Worm (Caenorhabditis elegans) whole organism, L2 larva: ENCODE measurements around the gene C28C12.11.

Source experiments
- C34F6.9 ChIP-seq: fragments of 150-350 bp; optimal IDR thresholded peaks from 2 replicates; lab custom pipeline; 2014; ENCODE audit warnings: missing biosample characterization, missing genetic modification characterization
- F13H6.1 ChIP-seq: sonication (generic microtip); optimal IDR thresholded peaks from 2 replicates; lab custom pipeline; 2016; ENCODE audit warnings: missing genetic modification characterization, missing compliant biosample characterization
- ZK546.5 ChIP-seq: sonication (generic microtip); optimal IDR thresholded peaks from 2 replicates; lab custom pipeline; 2017; ENCODE audit warnings: missing biosample characterization, missing genetic modification characterization
- alr-1 ChIP-seq: fragments of 150-350 bp; optimal IDR thresholded peaks from 2 replicates; lab custom pipeline; 2014; ENCODE audit warnings: missing biosample characterization, missing genetic modification characterization
- ama-1 ChIP-seq: fragments of 150-350 bp; optimal IDR thresholded peaks from 2 replicates; lab custom pipeline; 2018; ENCODE audit warnings: inconsistent platforms
- ceh-16 ChIP-seq: fragments of 150-350 bp; optimal IDR thresholded peaks from 2 replicates; lab custom pipeline; 2014; ENCODE audit warnings: missing biosample characterization, missing genetic modification characterization
- ceh-82 ChIP-seq: fragments of 150-350 bp; optimal IDR thresholded peaks from 2 replicates; lab custom pipeline; 2014; ENCODE audit warnings: missing biosample characterization, missing genetic modification characterization
- egl-27 ChIP-seq: sonication (generic microtip); optimal IDR thresholded peaks from 3 replicates; lab custom pipeline; 2017; ENCODE audit warnings: missing biosample characterization, missing genetic modification reagents, missing genetic modification characterization
- lin-11 ChIP-seq: fragments of 150-350 bp; sonication (generic microtip); optimal IDR thresholded peaks from 2 replicates; lab custom pipeline; 2014; ENCODE audit warnings: missing biosample characterization, missing genetic modification characterization, inconsistent platforms, mixed read lengths
- lsy-2 ChIP-seq, 2 experiments: fragments of 150-350 bp in 1 of 2; sonication (generic microtip) in 1 of 2; optimal IDR thresholded peaks; 2 replicates each; lab custom pipeline; 2014 to 2017; ENCODE audit warnings: missing biosample characterization in 2 of 2, missing genetic modification characterization in 2 of 2
- mdl-1 ChIP-seq, 2 experiments: fragments of 150-350 bp in 1 of 2; sonication (generic microtip) in 1 of 2; optimal IDR thresholded peaks; 2 replicates each; lab custom pipeline; 2017; ENCODE audit warnings: missing biosample characterization in 2 of 2, missing genetic modification characterization in 2 of 2
- nhr-10 ChIP-seq: sonication (generic microtip); optimal IDR thresholded peaks from 2 replicates; lab custom pipeline; 2017; ENCODE audit warnings: missing biosample characterization, missing genetic modification characterization
- nhr-129 ChIP-seq: fragments of 150-350 bp; optimal IDR thresholded peaks from 2 replicates; lab custom pipeline; 2014; ENCODE audit warnings: missing biosample characterization, missing genetic modification characterization
- nhr-23 ChIP-seq: fragments of 150-350 bp; optimal IDR thresholded peaks from 2 replicates; lab custom pipeline; 2014; ENCODE audit warnings: missing biosample characterization, missing genetic modification reagents, missing genetic modification characterization
- nhr-237 ChIP-seq: fragments of 150-350 bp; optimal IDR thresholded peaks from 2 replicates; lab custom pipeline; 2014; ENCODE audit warnings: missing biosample characterization, missing genetic modification characterization
- nhr-25 ChIP-seq: fragments of 150-350 bp; sonication (generic microtip); optimal IDR thresholded peaks from 3 replicates; lab custom pipeline; 2014; ENCODE audit warnings: missing biosample characterization, missing genetic modification characterization
- nhr-77 ChIP-seq: fragments of 150-350 bp; optimal IDR thresholded peaks from 2 replicates; lab custom pipeline; 2014; ENCODE audit warnings: missing biosample characterization, missing genetic modification characterization
- sem-4 ChIP-seq: fragments of 150-350 bp; optimal IDR thresholded peaks from 2 replicates; lab custom pipeline; 2014; ENCODE audit warnings: missing biosample characterization, missing genetic modification reagents, missing genetic modification characterization
- sma-3 ChIP-seq: sonication (generic microtip); optimal IDR thresholded peaks from 2 replicates; lab custom pipeline; 2016; ENCODE audit warnings: missing genetic modification reagents, missing genetic modification characterization, missing compliant biosample characterization
- sma-9 ChIP-seq, 2 experiments: fragments of 150-350 bp in 1 of 2; sonication (generic microtip) in 1 of 2; optimal IDR thresholded peaks; 2 replicates each; lab custom pipeline; 2014 to 2016; ENCODE audit warnings: missing genetic modification characterization in 2 of 2, mild to moderate bottlenecking in 1 of 2, missing biosample characterization in 1 of 2, missing compliant biosample characterization in 1 of 2, missing genetic modification reagents in 1 of 2, moderate library complexity in 1 of 2
- snpc-4 ChIP-seq: fragments of 150-350 bp; optimal IDR thresholded peaks from 2 replicates; lab custom pipeline; 2014; ENCODE audit warnings: missing biosample characterization, missing genetic modification characterization
- unc-55 ChIP-seq: fragments of 150-350 bp; sonication (generic microtip); optimal IDR thresholded peaks from 3 replicates; lab custom pipeline; 2014; ENCODE audit warnings: missing biosample characterization, missing genetic modification reagents, missing genetic modification characterization
- zag-1 ChIP-seq: fragments of 150-350 bp; optimal IDR thresholded peaks from 2 replicates; lab custom pipeline; 2014; ENCODE audit warnings: missing biosample characterization, missing genetic modification characterization
- ztf-1 ChIP-seq: fragments of 200-800 bp; sonication (Bioruptor generic); conservative IDR thresholded peaks from 2 replicates; pipeline ENCODE4 v1.3.6; 2022; ENCODE audit warnings: missing genetic modification characterization, missing compliant biosample characterization
- ztf-11 ChIP-seq: sonication (generic microtip); optimal IDR thresholded peaks from 2 replicates; lab custom pipeline; 2017; ENCODE audit warnings: missing biosample characterization, missing genetic modification characterization

The C28C12.11 gene

DNA sequence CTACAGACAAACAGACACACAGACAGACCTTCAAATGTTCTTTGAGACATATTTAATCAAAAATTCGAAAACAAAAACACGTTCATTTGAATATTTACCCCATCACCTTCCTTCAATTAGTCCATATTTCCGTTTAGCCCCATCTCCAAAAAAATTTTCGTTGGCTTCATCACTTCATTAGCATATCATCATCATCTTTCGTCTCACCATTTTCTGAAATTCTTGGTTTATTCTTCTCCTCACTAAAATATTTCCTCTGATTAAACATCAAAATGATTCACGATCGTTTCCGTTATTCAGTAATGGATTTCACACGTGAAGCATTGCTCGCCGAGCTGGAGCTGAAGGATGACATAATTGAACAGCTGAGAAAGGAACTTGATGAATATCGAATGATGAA lies 46.7 kb downstream of the C28C12.11 start, which contains the start of gene pkg-2:
pkg-2 (plus strand) TSS at position 301 of the 400 bp plus-strand sequence.
- TF ChIP-seq C34F6.9 (tag; lab: Kevin White, UChicago) (no peak), nhr-10 (tag; lab: Kevin White, UChicago) (no peak), nhr-23 (tag; lab: Kevin White, UChicago) (no peak), ceh-16 (no peak), nhr-129 (no peak), sma-9 (GFP tag; optimal IDR thresholded peaks at IDR 0.05; lab: Kevin White, UChicago) (no peak), sma-9 (tag; optimal IDR thresholded peaks at IDR 0.05; lab: Kevin White, UChicago) (no peak), snpc-4 (tag; lab: Kevin White, UChicago) (no peak), nhr-77 (tag; lab: Kevin White, UChicago) (no peak), sma-3 (GFP tag; lab: Kevin White, UChicago) (no peak)
- TF ChIP-seq, all 48 proteins: peak for 0

DNA sequence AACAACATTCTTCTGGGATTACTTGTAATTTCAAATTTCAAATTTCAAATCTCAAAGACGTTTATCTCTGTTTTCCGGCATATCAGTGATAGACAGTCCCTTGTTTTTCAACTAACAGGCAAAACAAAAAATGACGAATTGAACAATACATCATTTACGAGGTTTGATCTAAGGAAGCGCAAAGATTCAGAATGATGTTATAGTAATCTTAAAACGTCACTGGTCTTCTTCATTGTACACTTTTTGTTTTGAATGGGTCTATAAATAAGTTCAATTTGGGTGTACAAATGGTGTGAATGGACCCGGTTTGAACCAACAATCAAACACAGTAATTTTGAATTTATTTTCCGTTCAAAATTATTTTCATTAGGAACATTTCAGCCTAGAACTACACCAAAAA lies 50.1 kb downstream of the C28C12.11 start:
- TF ChIP-seq mdl-1 (tag; optimal IDR thresholded peaks at IDR 0.05; lab: Kevin White, UChicago): no peak
- TF ChIP-seq nhr-237: no peak
- TF ChIP-seq ztf-11 (tag; lab: Kevin White, UChicago): no peak
- no peak for TF ChIP-seq ceh-16
- TF ChIP-seq nhr-25 (tag; lab: Kevin White, UChicago): no peak
- TF ChIP-seq unc-55 (GFP tag; lab: Kevin White, UChicago): no peak
- TF ChIP-seq egl-27: no peak
- TF ChIP-seq nhr-77 (tag; lab: Kevin White, UChicago): no peak
- TF ChIP-seq lin-11 (tag; lab: Kevin White, UChicago): no peak
- TF ChIP-seq lsy-2 (tag; optimal IDR thresholded peaks at IDR 0.05; lab: Kevin White, UChicago): no peak
- TF ChIP-seq zag-1 (tag; lab: Kevin White, UChicago): no peak
- no peak for TF ChIP-seq F13H6.1 (tag; lab: Kevin White, UChicago)
- TF ChIP-seq sem-4 (tag; lab: Kevin White, UChicago): no peak
- TF ChIP-seq ceh-82 (tag; lab: Kevin White, UChicago): no peak
- no peak for TF ChIP-seq alr-1
- TF ChIP-seq ama-1 (lab: Kevin White, UChicago): no peak
- TF ChIP-seq ztf-1 (GFP tag; lab: Robert Waterston, UW): no peak
- no peak for TF ChIP-seq ZK546.5 (tag; lab: Kevin White, UChicago)
